Worm (Caenorhabditis elegans) whole organism, L4/young adult: Measurements from ENCODE around the gene F38B7.3.

Experiments
- W03F9.2 ChIP-seq: fragments of 150-350 bp; optimal IDR thresholded peaks from 2 replicates; lab custom pipeline; 2014; ENCODE audit warnings: missing biosample characterization, missing genetic modification characterization
- dao-5 ChIP-seq: sonication (generic microtip); optimal IDR thresholded peaks from 2 replicates; lab custom pipeline; 2016; ENCODE audit warnings: missing genotype, missing genetic modification characterization, moderate library complexity, missing compliant biosample characterization
- him-1 ChIP-seq: sonication (generic microtip); optimal IDR thresholded peaks from 2 replicates; lab custom pipeline; 2016; ENCODE audit warnings: missing genotype, missing genetic modification reagents, missing genetic modification characterization, missing compliant biosample characterization

ce11 chrV:11500980-11501379 lies 47.9 kb upstream of the F38B7.3 start:
- TF ChIP-seq W03F9.2 (tag; lab: Kevin White, UChicago) (no peak), him-1 (tag; lab: Kevin White, UChicago) (no peak), dao-5 (no peak)
